Worm (Caenorhabditis elegans) whole organism, L4 larva: ENCODE data around the gene ugt-24.

Experiments
- F49E8.2 ChIP-seq: sonication (generic microtip); optimal IDR thresholded peaks from 2 replicates; lab custom pipeline; 2016; ENCODE audit warnings: missing compliant biosample characterization, mild to moderate bottlenecking, missing genetic modification characterization, borderline replicate concordance
- Y48G9A.11 ChIP-seq: fragments of 200-800 bp; sonication (Bioruptor generic); IDR thresholded peaks from 2 replicates; pipeline ENCODE4 v1.3.6; 2022; ENCODE audit warnings: missing genetic modification reagents, missing genetic modification characterization, missing compliant biosample characterization
- ZK337.2 ChIP-seq: fragments of 200-800 bp; sonication (Bioruptor generic); IDR thresholded peaks from 2 replicates; pipeline ENCODE4 v1.3.6; 2022; ENCODE audit warnings: missing genetic modification reagents, missing genetic modification characterization, missing compliant biosample characterization
- ZK546.5 ChIP-seq, 2 experiments: sonication (generic microtip); optimal IDR thresholded peaks; 2 replicates each; lab custom pipeline; 2017; ENCODE audit warnings: missing biosample characterization in 2 of 2, missing genetic modification characterization in 2 of 2
- aha-1 ChIP-seq: fragments of 150-350 bp; peaks from one replicate; lab custom pipeline; 2014; ENCODE audit warnings: missing biosample characterization, missing genetic modification characterization
- ceh-44 ChIP-seq: fragments of 200-800 bp; sonication (Bioruptor generic); IDR thresholded peaks from 2 replicates; pipeline ENCODE4 v1.3.6; 2022; ENCODE audit warnings: missing genetic modification reagents, missing genetic modification characterization, missing compliant biosample characterization
- ctbp-1 ChIP-seq: fragments of 200-800 bp; sonication (Bioruptor generic); IDR thresholded peaks from 2 replicates; pipeline ENCODE4 v1.3.6; 2022; ENCODE audit warnings: missing genetic modification reagents, missing genetic modification characterization, missing compliant biosample characterization
- daf-19 ChIP-seq: fragments of 200-800 bp; sonication (Bioruptor generic); conservative IDR thresholded peaks from 2 replicates; pipeline ENCODE4 v1.3.6; 2022; ENCODE audit warnings: missing genetic modification characterization, missing compliant biosample characterization
- dmd-6 ChIP-seq: fragments of 200-800 bp; sonication (Bioruptor generic); IDR thresholded peaks from 2 replicates; pipeline ENCODE4 v1.3.6; 2022; ENCODE audit warnings: missing genetic modification reagents, missing genetic modification characterization, missing compliant biosample characterization
- dmd-8 ChIP-seq: fragments of 200-800 bp; sonication (Bioruptor generic); IDR thresholded peaks from 2 replicates; pipeline ENCODE4 v1.3.6; 2022; ENCODE audit warnings: missing genetic modification characterization, missing compliant biosample characterization
- dmd-9 ChIP-seq: fragments of 200-800 bp; sonication (Bioruptor generic); IDR thresholded peaks from 2 replicates; pipeline ENCODE4 v1.3.6; 2022; ENCODE audit warnings: missing genetic modification reagents, missing genetic modification characterization, missing compliant biosample characterization
- dve-1 ChIP-seq: sonication (generic microtip); optimal IDR thresholded peaks from 2 replicates; lab custom pipeline; 2017; ENCODE audit warnings: antibody characterized with exemption, mild to moderate bottlenecking, missing genetic modification characterization, missing compliant biosample characterization; ENCODE audit not compliant: insufficient read depth
- fos-1 ChIP-seq: fragments of 150-350 bp; optimal IDR thresholded peaks from 2 replicates; lab custom pipeline; 2014; ENCODE audit warnings: missing biosample characterization, missing genetic modification characterization
- hif-1 ChIP-seq, 2 experiments: sonication (generic microtip); optimal IDR thresholded peaks; 2 replicates each; lab custom pipeline; 2016 to 2017; ENCODE audit warnings: missing compliant biosample characterization in 2 of 2, missing genetic modification characterization in 2 of 2, missing genetic modification reagents in 2 of 2, missing genotype in 2 of 2, mild to moderate bottlenecking in 1 of 2
- hlh-30 ChIP-seq: sonication (generic microtip); optimal IDR thresholded peaks from 2 replicates; lab custom pipeline; 2017; ENCODE audit warnings: antibody characterized with exemption, mild to moderate bottlenecking, missing genetic modification characterization, missing compliant biosample characterization; ENCODE audit not compliant: insufficient read depth
- hmg-1.1 ChIP-seq: fragments of 200-800 bp; sonication (Bioruptor generic); IDR thresholded peaks from 2 replicates; pipeline ENCODE4 v1.3.6; 2022; ENCODE audit warnings: missing genetic modification reagents, missing genetic modification characterization, missing compliant biosample characterization
- lin-1 ChIP-seq: fragments of 200-800 bp; sonication (Bioruptor generic); IDR thresholded peaks from 2 replicates; pipeline ENCODE4 v1.3.6; 2022; ENCODE audit warnings: missing genetic modification reagents, missing genetic modification characterization, missing compliant biosample characterization
- madf-9 ChIP-seq: fragments of 200-800 bp; sonication (Bioruptor generic); conservative IDR thresholded peaks from 2 replicates; pipeline ENCODE4 v1.3.6; 2022; ENCODE audit warnings: missing genetic modification reagents, missing genetic modification characterization, missing compliant biosample characterization
- nhr-102 ChIP-seq: sonication (generic microtip); optimal IDR thresholded peaks from 2 replicates; lab custom pipeline; 2016; ENCODE audit warnings: mild to moderate bottlenecking, missing genetic modification characterization, moderate library complexity, missing compliant biosample characterization
- nhr-111 ChIP-seq: fragments of 200-800 bp; sonication (Bioruptor generic); optimal IDR thresholded peaks from 2 replicates; lab custom pipeline; 2018; ENCODE audit warnings: mild to moderate bottlenecking, missing genetic modification characterization, missing compliant biosample characterization
- nhr-25 ChIP-seq: sonication (generic microtip); optimal IDR thresholded peaks from 2 replicates; lab custom pipeline; 2017; ENCODE audit warnings: missing genetic modification characterization, mild to moderate bottlenecking, missing compliant biosample characterization, antibody characterized with exemption, moderate library complexity, borderline replicate concordance; ENCODE audit not compliant: insufficient read depth
- nhr-76 ChIP-seq: fragments of 150-350 bp; optimal IDR thresholded peaks from 2 replicates; lab custom pipeline; 2014; ENCODE audit warnings: missing biosample characterization, missing genetic modification characterization
- pha-4 ChIP-seq, 2 experiments: fragments of 150-350 bp in 1 of 2; fragments of 200-800 bp in 1 of 2; sonication (Bioruptor generic) in 1 of 2; IDR thresholded peaks in 1 of 2; optimal IDR thresholded peaks in 1 of 2; 2 replicates each; pipeline versions ENCODE4 v1.3.6 to Lab custom; 2014 to 2022; ENCODE audit warnings: missing genetic modification characterization in 2 of 2, missing genetic modification reagents in 2 of 2, missing biosample characterization in 1 of 2, missing compliant biosample characterization in 1 of 2
- php-3 ChIP-seq: fragments of 200-800 bp; sonication (Bioruptor generic); IDR thresholded peaks from 2 replicates; pipeline ENCODE4 v1.3.6; 2022; ENCODE audit warnings: missing genetic modification reagents, missing genetic modification characterization, missing compliant biosample characterization
- skn-1 ChIP-seq: fragments of 150-350 bp; optimal IDR thresholded peaks from 2 replicates; lab custom pipeline; 2014; ENCODE audit warnings: missing biosample characterization, missing genetic modification characterization
- snpc-1.2 ChIP-seq: fragments of 200-800 bp; sonication (Bioruptor generic); IDR thresholded peaks from 2 replicates; pipeline ENCODE4 v1.3.6; 2022; ENCODE audit warnings: missing genetic modification reagents, missing genetic modification characterization, missing compliant biosample characterization
- snpc-4 ChIP-seq: fragments of 150-350 bp; optimal IDR thresholded peaks from 2 replicates; lab custom pipeline; 2014; ENCODE audit warnings: missing biosample characterization, missing genetic modification characterization
- spr-1 ChIP-seq: sonication (generic microtip); optimal IDR thresholded peaks from 2 replicates; lab custom pipeline; 2016; ENCODE audit warnings: mild to moderate bottlenecking, missing genetic modification characterization, missing compliant biosample characterization
- unc-62 ChIP-seq, 3 experiments: fragments of 150-350 bp in 1 of 3; sonication (generic microtip); optimal IDR thresholded peaks in 2 of 3; peaks in 1 of 3; 1 replicate in 1 of 3; 2 replicates in 2 of 3; lab custom pipeline; 2014 to 2017; ENCODE audit warnings: missing biosample characterization in 3 of 3, missing genetic modification characterization in 3 of 3, missing genetic modification reagents in 3 of 3, missing genotype in 1 of 3
- zfp-2 ChIP-seq: sonication (generic microtip); optimal IDR thresholded peaks from 2 replicates; lab custom pipeline; 2016; ENCODE audit warnings: mild to moderate bottlenecking, missing genetic modification characterization, missing compliant biosample characterization
- ztf-11 ChIP-seq: fragments of 150-350 bp; optimal IDR thresholded peaks from 2 replicates; lab custom pipeline; 2014; ENCODE audit warnings: missing biosample characterization, missing genetic modification characterization

Gene ugt-24

DNA sequence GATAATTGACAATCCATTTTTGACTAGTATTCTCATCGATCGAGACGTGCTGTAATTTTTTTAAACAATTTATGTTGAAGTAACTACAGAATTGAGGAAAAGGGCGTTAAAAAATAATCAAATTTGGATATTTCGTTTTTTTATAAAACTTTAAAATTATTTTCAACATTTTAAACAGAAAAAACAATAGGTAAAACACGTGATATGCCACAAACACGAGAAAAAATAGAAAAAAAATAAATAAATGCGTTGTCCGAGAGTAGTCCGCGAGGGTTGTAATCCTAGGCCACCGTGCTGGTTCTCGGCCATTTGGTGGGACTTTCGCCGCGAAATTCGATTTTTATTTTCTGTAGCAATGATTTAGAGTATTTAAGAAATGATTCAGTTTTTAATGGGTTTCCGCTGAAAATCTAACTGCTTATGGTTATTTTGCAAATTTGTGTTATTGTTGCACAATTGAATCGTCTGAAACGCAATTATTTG is 4.2 kb downstream of the ugt-24 start, which contains the start of gene C49A9.10 (continued):
- no peak for TF ChIP-seq fos-1 (tag; lab: Kevin White, UChicago)
- TF ChIP-seq daf-19 (GFP tag; lab: Robert Waterston, UW) = no peak
- no peak for TF ChIP-seq hmg-1.1 (GFP tag; lab: Robert Waterston, UW)
- no peak; the same call in 1 of the 2 replicates for TF ChIP-seq dmd-6 (GFP tag; lab: Robert Waterston, UW)
- TF ChIP-seq php-3 (GFP tag; lab: Robert Waterston, UW) = no peak
- peak; percentile 52; the same call in 1 of the 2 replicates for TF ChIP-seq ceh-44 (GFP tag; lab: Robert Waterston, UW)
- TF ChIP-seq nhr-76 = no peak
- TF ChIP-seq nhr-102 (tag; lab: Kevin White, UChicago) = peak; percentile 74
- peak; percentile 77 for TF ChIP-seq hlh-30
- TF ChIP-seq dve-1 (tag; lab: Kevin White, UChicago) = peak; percentile 73

DNA sequence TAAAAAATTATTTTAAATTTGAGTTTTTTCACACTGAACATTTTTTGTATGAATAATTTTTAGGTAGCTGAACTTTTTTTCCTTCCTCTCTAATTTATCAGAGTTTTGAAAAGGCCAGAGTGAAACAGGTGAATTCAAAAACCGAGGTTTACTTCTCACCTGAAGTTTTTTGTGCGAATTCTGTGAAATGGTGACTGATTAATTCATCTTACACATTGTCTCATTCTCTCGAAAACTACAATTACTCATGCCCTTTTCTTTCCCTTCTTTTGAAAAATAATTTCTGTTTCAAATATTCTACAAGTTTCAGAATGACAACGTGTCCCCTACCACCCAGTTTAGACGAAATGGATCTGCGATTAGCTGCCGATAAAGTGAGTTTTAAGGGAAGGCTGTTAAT is 8.8 kb downstream of the ugt-24 start, which contains the start of gene tkr-2:
Gene tkr-2, plus strand, starts transcription at position 301 of the 400 bp plus-strand sequence.
- TF ChIP-seq nhr-111 (GFP tag; lab: Kevin White, UChicago) = no peak
- no peak for TF ChIP-seq spr-1
- TF ChIP-seq F49E8.2 = no peak
- TF ChIP-seq hif-1 (tag; optimal IDR thresholded peaks at IDR 0.05; lab: Kevin White, UChicago) = no peak
- no peak for TF ChIP-seq lin-1 (GFP tag; lab: Robert Waterston, UW)
- no peak for TF ChIP-seq ZK337.2 (GFP tag; lab: Robert Waterston, UW)
- TF ChIP-seq nhr-25 (tag; lab: Kevin White, UChicago) = no peak
- no peak for TF ChIP-seq Y48G9A.11 (GFP tag; lab: Robert Waterston, UW)
- TF ChIP-seq pha-4 (GFP tag; IDR thresholded peaks at IDR 0.05; lab: Robert Waterston, UW) = no peak
- TF ChIP-seq pha-4 (tag; optimal IDR thresholded peaks at IDR 0.05; lab: Kevin White, UChicago) = no peak
- no peak for TF ChIP-seq ceh-44 (GFP tag; lab: Robert Waterston, UW)
- no peak for TF ChIP-seq hmg-1.1 (GFP tag; lab: Robert Waterston, UW)
- TF ChIP-seq snpc-1.2 (GFP tag; lab: Robert Waterston, UW) = no peak
- TF ChIP-seq dmd-6 (GFP tag; lab: Robert Waterston, UW) = no peak
- TF ChIP-seq ZK546.5 (tag; optimal IDR thresholded peaks at IDR 0.05; lab: Kevin White, UChicago) = no peak
- TF ChIP-seq zfp-2 (tag; lab: Kevin White, UChicago) = no peak
- TF ChIP-seq dmd-9 (GFP tag; lab: Robert Waterston, UW) = no peak

DNA sequence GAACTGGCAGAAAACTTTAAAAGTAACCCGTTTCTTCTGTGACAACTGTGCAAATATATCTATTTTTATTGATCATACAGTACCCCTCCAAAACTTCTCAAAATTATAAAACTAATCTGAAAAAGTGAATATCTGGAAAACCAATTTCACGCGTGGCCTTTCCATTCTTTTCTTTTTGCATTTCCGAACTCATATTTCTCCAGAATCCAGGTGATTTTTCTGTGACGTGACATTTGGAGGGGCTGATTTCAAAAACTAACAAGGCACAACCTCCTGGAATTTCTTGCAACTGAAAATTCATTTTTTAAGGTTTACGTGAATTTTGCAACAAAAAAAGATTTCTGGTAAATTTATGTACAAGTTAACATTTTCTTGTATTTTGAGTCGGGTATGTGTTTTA is 10.3 kb downstream of the ugt-24 start:
- TF ChIP-seq ctbp-1 (GFP tag; lab: Robert Waterston, UW) (no peak), snpc-4 (tag; lab: Kevin White, UChicago) (no peak), unc-62 (GFP tag; optimal IDR thresholded peaks at IDR 0.05 in 1 of 2; lab: Kevin White, UChicago) (peak in 1 of 2 experiments; percentile 48), unc-62 (tag; optimal IDR thresholded peaks at IDR 0.05; lab: Kevin White, UChicago) (no peak), ztf-11 (tag; lab: Kevin White, UChicago) (no peak), madf-9 (GFP tag; lab: Robert Waterston, UW) (no peak), skn-1 (tag; lab: Kevin White, UChicago) (no peak), snpc-1.2 (GFP tag; lab: Robert Waterston, UW) (no peak)

DNA sequence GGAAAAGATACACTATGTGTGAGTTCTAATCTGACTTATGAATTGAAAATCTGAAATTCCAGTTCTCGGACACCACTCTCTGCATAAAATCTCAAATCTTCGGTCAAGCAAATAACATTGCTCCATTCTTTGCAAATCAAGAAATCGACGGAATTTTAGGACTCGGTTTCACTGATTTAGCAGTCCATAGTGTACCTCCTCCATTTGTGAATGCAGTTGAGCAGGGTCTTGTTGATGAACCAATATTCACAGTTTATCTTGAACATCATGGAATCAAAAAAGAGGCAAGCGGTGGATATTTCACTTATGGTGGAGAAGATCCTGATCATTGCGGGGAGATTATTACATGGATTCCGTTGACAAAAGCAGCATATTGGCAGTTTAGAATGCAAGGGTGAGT is 23.4 kb downstream of the ugt-24 start:
- TF ChIP-seq aha-1 (peak; percentile 80), dmd-8 (GFP tag; lab: Robert Waterston, UW) (no peak), unc-62 (GFP tag; optimal IDR thresholded peaks at IDR 0.05 in 1 of 2; lab: Kevin White, UChicago) (peak in 1 of 2 experiments; percentile 64), unc-62 (tag; optimal IDR thresholded peaks at IDR 0.05; lab: Kevin White, UChicago) (no peak)
